Fruit fly (Drosophila melanogaster) whole organism, pupa: ENCODE measurements around the gene Sulf1.

Source experiments
- CG34367 ChIP-seq: fragments of 200-800 bp; sonication (Bioruptor generic); optimal IDR thresholded peaks from 2 replicates; lab custom pipeline; 2018; ENCODE audit warnings: missing biosample characterization, mild to moderate bottlenecking, missing genetic modification characterization
- CG8159 ChIP-seq: fragments of 200-800 bp; sonication (Bioruptor generic); optimal IDR thresholded peaks from 3 replicates; lab custom pipeline; 2018; ENCODE audit warnings: missing biosample characterization, mild to moderate bottlenecking, missing genetic modification characterization, moderate library complexity
- D1 ChIP-seq: fragments of 200-800 bp; sonication (Bioruptor generic); optimal IDR thresholded peaks from 2 replicates; lab custom pipeline; 2018; ENCODE audit warnings: missing biosample characterization, mild to moderate bottlenecking, missing genetic modification characterization, moderate library complexity
- EcR ChIP-seq: fragments of 200-800 bp; sonication (Bioruptor generic); optimal IDR thresholded peaks from 3 replicates; lab custom pipeline; 2019; ENCODE audit warnings: missing biosample characterization, missing genetic modification characterization, mild to moderate bottlenecking, moderate library complexity, missing genetic modification reagents
- fd96Ca ChIP-seq: fragments of 200-800 bp; sonication (Bioruptor generic); IDR thresholded peaks from 3 replicates; pipeline ENCODE4 v1.3.6; 2022; ENCODE audit warnings: missing biosample characterization, missing genetic modification characterization
- gl ChIP-seq: fragments of 200-800 bp; sonication (Bioruptor generic); optimal IDR thresholded peaks from 2 replicates; lab custom pipeline; 2018; ENCODE audit warnings: missing biosample characterization, mild to moderate bottlenecking, missing genetic modification characterization
- rn ChIP-seq: fragments of 200-800 bp; sonication (Bioruptor generic); IDR thresholded peaks from 2 replicates; pipeline ENCODE4 v1.3.6; 2022; ENCODE audit warnings: missing biosample characterization, missing genetic modification characterization

DNA sequence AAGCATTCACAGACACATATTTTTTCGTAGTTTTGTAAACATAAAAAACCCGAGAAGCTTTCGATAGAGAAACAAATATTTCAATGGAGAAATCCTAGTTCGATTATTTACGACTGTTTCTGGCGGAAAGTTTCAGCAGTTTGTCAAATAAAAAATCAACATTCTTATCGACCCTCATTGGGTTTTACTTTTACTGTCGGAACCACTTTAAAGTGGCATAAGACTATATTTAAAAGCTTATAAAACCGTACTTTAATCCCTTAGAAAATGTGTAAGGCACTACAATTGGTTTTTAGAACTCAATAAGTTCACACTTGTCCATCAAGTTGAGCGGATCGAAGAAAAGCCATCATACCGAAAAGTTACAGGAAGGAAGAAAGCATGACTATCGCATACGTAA is 14.2 kb downstream of the Sulf1 start, which contains the start of gene CG17929:
- TF ChIP-seq CG34367 (tag; lab: Kevin White, UChicago) (no peak), rn (GFP tag; lab: Robert Waterston, UW) (no peak), EcR (no peak), D1 (tag; lab: Kevin White, UChicago) (no peak), fd96Ca (no peak), gl (no peak), CG8159 (tag; lab: Kevin White, UChicago) (no peak)
